Fruit fly (Drosophila melanogaster): ENCODE measurements around the gene OtopLa.

OtopLa gene

DNA sequence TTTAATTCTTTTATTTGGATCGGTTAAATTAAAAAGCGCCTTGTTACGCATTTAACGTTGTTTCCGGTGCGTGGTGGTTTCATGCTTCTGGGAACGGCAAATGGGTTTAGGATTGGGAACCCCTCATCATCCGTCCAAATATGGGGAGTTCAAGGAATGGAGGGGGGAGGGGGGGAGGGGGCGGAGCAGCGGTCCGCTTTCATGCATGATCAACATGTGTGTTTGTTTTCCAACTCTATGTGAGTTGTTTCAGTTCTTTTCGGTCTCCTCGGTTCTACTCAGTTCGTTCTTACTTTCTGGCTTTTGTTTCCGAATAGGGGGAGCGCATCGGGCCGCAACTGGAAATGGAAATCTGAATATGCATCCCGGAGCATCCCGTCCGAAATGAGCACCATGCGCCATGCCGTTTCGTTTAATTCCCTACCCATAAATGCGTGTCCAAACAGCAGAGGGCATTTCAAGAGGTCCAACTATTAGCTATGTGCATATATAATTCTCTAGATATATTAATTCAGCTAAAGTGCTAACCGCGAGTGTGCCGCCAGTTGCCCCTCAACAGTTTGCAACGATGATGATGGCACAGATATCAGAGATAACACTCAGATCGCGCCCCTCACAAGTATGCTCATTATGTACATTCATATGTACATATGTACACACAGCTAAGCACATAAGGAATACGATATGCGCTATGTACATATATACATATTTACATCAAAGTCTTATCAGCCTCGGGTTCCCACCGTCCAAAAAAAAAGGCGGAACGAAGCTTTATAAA is 29.3 kb upstream of the OtopLa start (continued):
- TF ChIP-seq Bteb2 (GFP tag; optimal IDR thresholded peaks at IDR 0.05): peak; percentile 87
- TF ChIP-seq pho (GFP tag; optimal IDR thresholded peaks at IDR 0.05): peak; percentile 74
- TF ChIP-seq ro (GFP tag; IDR thresholded peaks at IDR 0.05): no peak
- no peak for TF ChIP-seq Scr (GFP tag; IDR thresholded peaks at IDR 0.05; ENCODE audit: partially characterized antibody)
- peak; percentile 80 for TF ChIP-seq Atf3 (GFP tag; optimal IDR thresholded peaks at IDR 0.05)
- TF ChIP-seq zf30C (GFP tag; optimal IDR thresholded peaks at IDR 0.05): peak; percentile 28
- peak; percentile 92 for TF ChIP-seq CG1024 (GFP tag; IDR thresholded peaks at IDR 0.05)
- TF ChIP-seq ase (GFP tag; IDR thresholded peaks at IDR 0.05): peak; percentile 71; the same call in 2 of the 3 replicates
- TF ChIP-seq fru (optimal IDR thresholded peaks at IDR 0.05): no peak
- peak; percentile 93 for TF ChIP-seq gsb-n (tag; optimal IDR thresholded peaks at IDR 0.05)
- peak; percentile 92; the same call in 2 of the 3 replicates for TF ChIP-seq so (GFP tag; IDR thresholded peaks at IDR 0.05)
- no peak for TF ChIP-seq CG13287 (GFP tag; IDR thresholded peaks at IDR 0.05; ENCODE audit: partially characterized antibody)
- TF ChIP-seq CG2889 (GFP tag; IDR thresholded peaks at IDR 0.05): no peak
- peak; percentile 90 for TF ChIP-seq CG8281 (tag; optimal IDR thresholded peaks at IDR 0.05)
- TF ChIP-seq CG14014 (GFP tag; IDR thresholded peaks at IDR 0.05): peak; percentile 92; the same call in 1 of the 2 replicates
- TF ChIP-seq Hr78 (GFP tag; optimal IDR thresholded peaks at IDR 0.05): peak in 1 of 2 experiments; percentile 53
- peak; percentile 93 for TF ChIP-seq CG18476 (GFP tag; optimal IDR thresholded peaks at IDR 0.05)
- TF ChIP-seq exex (tag; optimal IDR thresholded peaks at IDR 0.05): peak; percentile 82
- TF ChIP-seq CG3995 (GFP tag; optimal IDR thresholded peaks at IDR 0.05): no peak
- TF ChIP-seq corto (GFP tag; optimal IDR thresholded peaks at IDR 0.05): no peak
- peak; percentile 96 for TF ChIP-seq grn (GFP tag; optimal IDR thresholded peaks at IDR 0.05)
- 0 out of 2 replicates have a peak, but pooled peaks have one; percentile 46 for TF ChIP-seq aop (GFP tag; IDR thresholded peaks at IDR 0.05)
- TF ChIP-seq CG8924 (tag; optimal IDR thresholded peaks at IDR 0.05): peak; percentile 84
- no peak for TF ChIP-seq D (optimal IDR thresholded peaks at IDR 0.05)
- peak; percentile 94 for TF ChIP-seq D (GFP tag; optimal IDR thresholded peaks at IDR 0.05)
- TF ChIP-seq CG6272 (GFP tag; IDR thresholded peaks at IDR 0.05): no peak
- no peak for TF ChIP-seq Opbp (GFP tag; IDR thresholded peaks at IDR 0.05; ENCODE audit: partially characterized antibody)
- TF ChIP-seq Jarid2 (GFP tag; optimal IDR thresholded peaks at IDR 0.05): peak; percentile 85
- peak; percentile 82 for TF ChIP-seq CG8944 (GFP tag; optimal IDR thresholded peaks at IDR 0.05)
- TF ChIP-seq CG9727 (GFP tag; optimal IDR thresholded peaks at IDR 0.05): peak; percentile 94
- peak; percentile 92 for TF ChIP-seq NC2β (GFP tag; optimal IDR thresholded peaks at IDR 0.05)
- peak; percentile 30 for TF ChIP-seq phol (tag; optimal IDR thresholded peaks at IDR 0.05)
- peak; percentile 84 for TF ChIP-seq ewg (GFP tag; optimal IDR thresholded peaks at IDR 0.05)
- peak; percentile 65 for TF ChIP-seq CG2120 (GFP tag; optimal IDR thresholded peaks at IDR 0.05)
- TF ChIP-seq Hr51 (GFP tag; optimal IDR thresholded peaks at IDR 0.05): peak; percentile 72 to 89
- TF ChIP-seq mld (GFP tag; IDR thresholded peaks at IDR 0.05; ENCODE audit: partially characterized antibody): no peak
- TF ChIP-seq Dad (GFP tag; optimal IDR thresholded peaks at IDR 0.05): peak; percentile 89
- TF ChIP-seq Ravus (GFP tag; IDR thresholded peaks at IDR 0.05): peak; percentile 59; the same call in 1 of the 2 replicates
- TF ChIP-seq CG10462 (GFP tag; optimal IDR thresholded peaks at IDR 0.05): peak; percentile 88
- peak; percentile 97 for TF ChIP-seq fd102C (GFP tag; optimal IDR thresholded peaks at IDR 0.05)
- peak; percentile 91 for TF ChIP-seq CG13894 (tag; optimal IDR thresholded peaks at IDR 0.05)
- peak; percentile 89 for TF ChIP-seq CG16779 (GFP tag; IDR thresholded peaks at IDR 0.05)
- peak; percentile 80 for TF ChIP-seq CG2712 (tag; optimal IDR thresholded peaks at IDR 0.05)
- TF ChIP-seq bigmax (GFP tag; optimal IDR thresholded peaks at IDR 0.05): peak; percentile 73
- peak; percentile 59 for TF ChIP-seq CG4617 (GFP tag; optimal IDR thresholded peaks at IDR 0.05; ENCODE audit: borderline replicate concordance)
- TF ChIP-seq row (GFP tag; IDR thresholded peaks at IDR 0.05): peak; percentile 73
- peak; percentile 91 for TF ChIP-seq CG11456 (GFP tag; IDR thresholded peaks at IDR 0.05)
- TF ChIP-seq ap (GFP tag; IDR thresholded peaks at IDR 0.05): peak; percentile 54
- TF ChIP-seq CG30020 (tag; optimal IDR thresholded peaks at IDR 0.05): peak; percentile 33
